Worm (Caenorhabditis elegans) whole organism, L2 larva: ENCODE results near the gene ceh-81.

Source experiments
- dmd-4 ChIP-seq: sonication (generic microtip); optimal IDR thresholded peaks from 2 replicates; lab custom pipeline; 2017; ENCODE audit warnings: missing biosample characterization, missing genetic modification characterization
- elt-3 ChIP-seq: sonication (generic microtip); optimal IDR thresholded peaks from 2 replicates; lab custom pipeline; 2017; ENCODE audit warnings: missing biosample characterization, missing genetic modification characterization
- gmeb-1 ChIP-seq: fragments of 150-350 bp; optimal IDR thresholded peaks from 2 replicates; lab custom pipeline; 2014; ENCODE audit warnings: missing biosample characterization, missing genetic modification characterization
- lin-13 ChIP-seq: fragments of 150-350 bp; optimal IDR thresholded peaks from 2 replicates; lab custom pipeline; 2014; ENCODE audit warnings: missing biosample characterization, missing genetic modification reagents, missing genetic modification characterization
- nhr-23 ChIP-seq: fragments of 150-350 bp; optimal IDR thresholded peaks from 2 replicates; lab custom pipeline; 2014; ENCODE audit warnings: missing biosample characterization, missing genetic modification reagents, missing genetic modification characterization
- nhr-237 ChIP-seq: fragments of 150-350 bp; optimal IDR thresholded peaks from 2 replicates; lab custom pipeline; 2014; ENCODE audit warnings: missing biosample characterization, missing genetic modification characterization

DNA sequence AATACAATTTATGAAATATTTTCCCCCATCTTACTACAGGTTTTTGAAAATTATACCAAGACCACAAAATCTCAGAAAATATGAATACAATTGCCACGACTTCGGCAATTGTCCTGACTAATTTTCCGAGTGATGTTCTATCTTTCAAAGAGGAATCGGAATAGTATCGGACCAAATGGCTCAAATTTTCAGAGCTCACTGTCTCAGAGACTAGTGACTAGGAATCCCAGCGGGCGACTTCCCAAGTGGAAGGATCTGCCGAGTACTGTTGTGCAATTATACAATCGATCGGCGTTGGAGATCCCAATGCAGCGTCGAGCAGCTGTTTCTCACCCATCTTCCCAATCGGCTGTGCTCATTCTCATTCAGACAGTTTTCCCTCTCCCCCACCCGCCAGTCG, 4.5 kb upstream of the ceh-81 start, which contains the start of gene F45C12.17:
- no peak for TF ChIP-seq lin-13 (GFP tag; lab: Kevin White, UChicago)
- TF ChIP-seq elt-3 (tag; lab: Kevin White, UChicago) = no peak
- no peak for TF ChIP-seq gmeb-1 (tag; lab: Kevin White, UChicago)
- no peak for TF ChIP-seq nhr-237
- TF ChIP-seq dmd-4 = no peak
- TF ChIP-seq nhr-23 = no peak
